Fruit fly (Drosophila melanogaster): ENCODE measurements around the gene CG11068.
"Not testable (repeated sequence)": the region's sequence is repeated elsewhere in the genome, so short reads cannot be mapped to it uniquely, and the experiment has no call there.

Gene CG11068

DNA sequence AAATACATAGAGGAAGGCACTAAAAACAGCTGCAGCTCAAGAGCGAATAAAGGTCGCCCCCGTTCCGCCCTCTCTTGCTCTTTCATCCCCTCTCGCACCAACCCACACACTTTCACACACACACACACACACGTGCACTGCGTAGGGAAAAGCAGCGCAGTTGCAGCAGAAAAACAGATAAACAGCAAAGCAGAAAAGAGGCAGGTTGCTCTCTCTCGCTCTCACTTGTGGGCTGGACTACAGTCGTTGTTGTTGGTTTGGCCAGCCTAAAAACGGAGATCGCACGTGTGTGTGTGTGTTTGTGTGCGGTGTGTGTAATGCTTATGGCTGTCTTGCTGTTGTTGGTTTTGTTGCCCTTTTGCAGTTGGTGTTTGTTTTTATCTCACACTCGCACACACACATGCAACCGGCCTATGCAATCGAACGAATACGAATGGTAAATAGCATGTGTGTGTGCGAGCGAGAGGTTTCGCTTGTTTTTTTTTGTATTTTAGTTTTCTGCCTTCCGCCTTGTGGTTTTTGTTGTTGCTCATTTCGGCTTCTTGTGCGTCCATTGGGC lies 39.8 kb downstream of the CG11068 start:
- TF ChIP-seq cic (GFP tag; optimal IDR thresholded peaks at IDR 0.05) = peak; percentile 37
- no peak for TF ChIP-seq toe (GFP tag; optimal IDR thresholded peaks at IDR 0.05)
- TF ChIP-seq Crg-1 (GFP tag; optimal IDR thresholded peaks at IDR 0.05) = peak; percentile 1
- peak; percentile 52 for TF ChIP-seq pad (GFP tag; optimal IDR thresholded peaks at IDR 0.05)
- TF ChIP-seq bab1 (GFP tag; optimal IDR thresholded peaks at IDR 0.05) = peak; percentile 13
- no peak for TF ChIP-seq Clk (GFP tag; optimal IDR thresholded peaks at IDR 0.05)
- TF ChIP-seq tj (GFP tag; optimal IDR thresholded peaks at IDR 0.05) = peak; percentile 55
- TF ChIP-seq CG7101 (tag; optimal IDR thresholded peaks at IDR 0.05) = peak; percentile 5
- peak; percentile 26 for TF ChIP-seq CG12768 (GFP tag; optimal IDR thresholded peaks at IDR 0.05)
- peak; percentile 68 for TF ChIP-seq ovo (GFP tag; optimal IDR thresholded peaks at IDR 0.05)
- TF ChIP-seq Mnt (GFP tag; optimal IDR thresholded peaks at IDR 0.05) = peak; percentile 71
- TF ChIP-seq CG5204 (GFP tag; optimal IDR thresholded peaks at IDR 0.05) = no peak
- no peak for TF ChIP-seq kay (GFP tag; ENCODE audit: borderline replicate concordance)

DNA sequence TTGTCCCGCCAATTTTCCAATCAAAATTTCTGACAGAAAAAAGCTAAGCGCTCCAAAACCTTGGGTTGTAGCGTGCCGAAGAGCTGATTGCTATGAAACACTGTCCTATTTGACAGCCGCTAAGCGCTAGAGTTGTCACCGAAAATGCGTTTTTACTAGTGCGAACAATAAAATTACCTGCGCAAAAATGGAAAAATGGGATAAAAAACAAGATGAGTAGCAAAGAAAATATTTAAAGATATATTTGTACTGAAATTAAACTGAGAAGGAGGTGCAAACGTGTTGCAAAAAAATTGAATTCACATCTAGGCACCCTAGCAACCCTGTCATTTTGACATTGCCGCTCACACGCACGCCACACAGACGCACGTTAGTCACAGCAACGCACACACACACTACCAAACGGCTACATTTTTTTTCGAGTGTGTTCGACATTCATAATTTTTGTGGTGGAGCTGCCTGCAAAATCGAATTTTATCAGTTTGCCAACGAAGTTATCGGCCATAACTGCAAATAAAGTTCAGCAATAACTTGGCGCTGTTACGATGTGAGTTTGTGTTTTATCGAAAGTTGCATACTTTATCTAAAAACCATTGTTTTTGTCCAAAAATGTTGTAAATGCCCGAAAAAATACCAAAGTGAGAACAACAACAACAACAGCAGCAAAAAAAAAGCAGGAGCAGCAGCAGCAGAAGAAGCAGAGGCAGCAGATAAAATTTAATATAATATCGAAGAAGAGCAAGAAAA lies 41.1 kb downstream of the CG11068 start, which contains the start of gene ben:
Gene ben, plus strand, starts transcription at position 369 of the 747 bp plus-strand sequence.
- TF ChIP-seq kay (GFP tag; ENCODE audit: borderline replicate concordance) (peak; percentile 57), Clk (GFP tag; optimal IDR thresholded peaks at IDR 0.05) (peak; percentile 67), bab1 (GFP tag; optimal IDR thresholded peaks at IDR 0.05) (peak; percentile 80), tj (GFP tag; optimal IDR thresholded peaks at IDR 0.05) (peak; percentile 36), CG12768 (GFP tag; optimal IDR thresholded peaks at IDR 0.05) (peak; percentile 64), CG7045 (GFP tag; optimal IDR thresholded peaks at IDR 0.05) (peak; percentile 63), CG33017 (tag; optimal IDR thresholded peaks at IDR 0.05) (peak; percentile 62), ovo (GFP tag; optimal IDR thresholded peaks at IDR 0.05) (peak; percentile 78), toe (GFP tag; optimal IDR thresholded peaks at IDR 0.05) (peak; percentile 82), pad (GFP tag; optimal IDR thresholded peaks at IDR 0.05) (peak; percentile 70), cic (GFP tag; optimal IDR thresholded peaks at IDR 0.05) (peak; percentile 28), Hr96 (GFP tag; optimal IDR thresholded peaks at IDR 0.05) (peak; percentile 90), Crg-1 (GFP tag; optimal IDR thresholded peaks at IDR 0.05) (peak; percentile 83), CG1620 (GFP tag; optimal IDR thresholded peaks at IDR 0.05) (peak; percentile 91), cnc (optimal IDR thresholded peaks at IDR 0.05) (no peak), CG11617 (GFP tag; optimal IDR thresholded peaks at IDR 0.05) (peak; percentile 82), CG5204 (GFP tag; optimal IDR thresholded peaks at IDR 0.05) (peak; percentile 78), CG7101 (tag; optimal IDR thresholded peaks at IDR 0.05) (peak; percentile 84), CG14711 (tag; optimal IDR thresholded peaks at IDR 0.05) (peak; percentile 99), Mnt (GFP tag; optimal IDR thresholded peaks at IDR 0.05) (peak; percentile 78)

DNA sequence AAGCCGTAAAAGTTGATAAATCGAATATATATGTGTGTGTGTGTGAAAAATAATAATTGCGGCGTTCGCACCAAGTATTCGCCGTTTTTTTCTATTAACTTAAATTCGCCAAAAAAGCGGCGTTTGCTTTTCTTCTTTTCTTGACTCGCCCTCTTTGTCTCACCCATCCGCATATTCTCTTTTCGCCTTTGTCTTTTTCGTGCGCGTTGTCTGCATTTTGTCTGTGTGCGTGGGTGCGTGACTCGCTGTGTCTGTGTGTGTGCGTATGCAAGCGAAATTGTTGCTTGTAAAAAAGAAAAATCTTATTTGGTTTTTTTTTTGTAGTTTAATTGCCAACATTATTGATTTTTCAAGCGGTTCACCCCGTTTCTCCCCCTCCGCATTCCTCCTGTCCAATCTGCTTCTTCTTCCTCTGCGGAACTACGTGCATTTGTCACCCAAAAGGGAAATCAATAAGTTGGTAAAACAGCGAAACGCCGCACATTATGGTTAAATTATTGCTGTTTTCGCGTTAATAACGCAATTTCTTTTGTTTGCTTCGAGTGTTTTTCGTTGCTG lies 41.8 kb downstream of the CG11068 start:
- TF ChIP-seq cic (GFP tag; optimal IDR thresholded peaks at IDR 0.05) = no peak
- peak; percentile 80 for TF ChIP-seq tj (GFP tag; optimal IDR thresholded peaks at IDR 0.05)
- TF ChIP-seq bab1 (GFP tag; optimal IDR thresholded peaks at IDR 0.05) = peak; percentile 4

DNA sequence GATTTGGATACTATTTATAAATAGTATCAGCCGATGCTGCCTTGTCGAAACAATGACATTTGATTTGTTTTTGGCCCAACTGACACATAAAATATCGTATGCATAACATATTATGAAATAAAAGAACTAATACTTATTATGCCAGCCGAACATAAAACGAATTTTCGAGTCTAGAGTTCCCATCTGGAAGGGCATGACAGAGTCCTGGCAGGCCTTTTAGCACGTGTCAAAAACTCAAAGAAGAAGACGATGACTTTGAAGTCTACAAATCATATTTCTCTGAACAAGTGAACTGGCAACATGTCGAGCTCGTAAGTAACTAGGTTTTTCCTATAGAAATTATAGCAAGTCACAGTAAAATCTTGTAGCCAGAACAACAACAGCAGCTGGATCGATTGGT lies 44.9 kb downstream of the CG11068 start, which contains the start of gene Ste12DOR:
Gene Ste12DOR, plus strand, starts transcription at position 301 of the 400 bp plus-strand sequence.
- TF ChIP-seq CG5204 (GFP tag; optimal IDR thresholded peaks at IDR 0.05); kay (GFP tag; ENCODE audit: borderline replicate concordance); bab1 (GFP tag; optimal IDR thresholded peaks at IDR 0.05): not testable (repeated sequence)

Measured in whole organism, adult.